Fruit fly (Drosophila melanogaster): Measurements from ENCODE around the gene CG7377.

The CG7377 gene

DNA sequence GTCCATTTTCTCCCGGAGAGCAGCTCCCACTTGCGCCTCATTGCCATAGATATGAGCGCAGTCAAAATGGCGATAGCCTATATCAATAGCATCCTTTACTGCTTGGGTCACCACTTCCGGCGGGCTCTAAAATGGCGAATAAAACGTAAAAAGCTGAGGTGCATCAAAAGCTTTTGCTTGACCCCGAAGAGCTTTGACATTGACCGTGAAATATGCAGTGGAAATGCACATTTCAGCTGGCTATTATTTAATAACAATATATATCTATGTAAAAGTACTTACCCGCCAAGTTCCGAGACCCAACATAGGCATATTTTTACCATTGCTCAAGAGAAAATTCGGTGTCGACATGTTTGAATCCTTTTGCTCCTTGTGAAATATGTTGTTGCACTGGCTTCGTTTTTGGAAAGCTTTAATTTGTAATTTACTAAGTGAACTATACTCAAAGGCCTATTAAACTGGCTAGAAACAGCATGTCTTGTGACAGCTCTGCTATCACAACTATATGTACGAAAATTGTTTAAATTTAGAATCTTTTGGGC is 36.2 kb downstream of the CG7377 start, which contains the start of gene CG6083:
TSS of gene CG6083 (minus strand) at position 492 of the 542 bp plus-strand sequence.
- TF ChIP-seq kay (GFP tag; ENCODE audit: borderline replicate concordance): peak; percentile 67
- no peak for TF ChIP-seq pad (GFP tag; optimal IDR thresholded peaks at IDR 0.05)

DNA sequence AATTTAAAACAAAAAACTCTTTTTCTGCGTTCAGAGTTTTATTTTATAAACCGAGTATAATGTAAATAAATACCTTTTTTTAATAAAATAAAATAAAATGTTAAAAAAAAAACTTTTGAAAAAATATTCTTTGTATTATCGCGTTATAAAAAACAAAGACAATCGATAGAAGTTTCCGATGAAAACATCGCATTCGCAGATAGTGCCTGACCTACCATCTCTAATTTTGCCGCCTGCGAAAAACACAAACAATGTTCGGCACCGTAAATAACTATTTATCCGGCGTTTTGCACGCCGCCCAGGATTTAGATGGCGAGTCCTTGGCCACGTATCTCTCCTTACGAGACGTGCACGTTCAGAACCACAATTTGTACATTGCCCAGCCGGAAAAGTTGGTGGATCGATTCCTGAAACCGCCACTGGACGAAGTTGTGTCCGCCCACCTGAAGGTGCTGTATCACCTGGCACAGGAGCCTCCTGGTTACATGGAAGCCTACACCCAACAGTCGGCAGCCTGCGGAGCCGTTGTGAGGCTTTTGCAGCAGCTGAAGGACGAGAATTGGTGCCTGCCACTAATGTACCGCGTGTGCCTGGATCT is 36.8 kb downstream of the CG7377 start, which contains the start of gene PCID2:
TSS of gene PCID2 (plus strand) at position 213 of the 598 bp plus-strand sequence.
- TF ChIP-seq CG12768 (GFP tag; optimal IDR thresholded peaks at IDR 0.05) (no peak), pad (GFP tag; optimal IDR thresholded peaks at IDR 0.05) (no peak)

DNA sequence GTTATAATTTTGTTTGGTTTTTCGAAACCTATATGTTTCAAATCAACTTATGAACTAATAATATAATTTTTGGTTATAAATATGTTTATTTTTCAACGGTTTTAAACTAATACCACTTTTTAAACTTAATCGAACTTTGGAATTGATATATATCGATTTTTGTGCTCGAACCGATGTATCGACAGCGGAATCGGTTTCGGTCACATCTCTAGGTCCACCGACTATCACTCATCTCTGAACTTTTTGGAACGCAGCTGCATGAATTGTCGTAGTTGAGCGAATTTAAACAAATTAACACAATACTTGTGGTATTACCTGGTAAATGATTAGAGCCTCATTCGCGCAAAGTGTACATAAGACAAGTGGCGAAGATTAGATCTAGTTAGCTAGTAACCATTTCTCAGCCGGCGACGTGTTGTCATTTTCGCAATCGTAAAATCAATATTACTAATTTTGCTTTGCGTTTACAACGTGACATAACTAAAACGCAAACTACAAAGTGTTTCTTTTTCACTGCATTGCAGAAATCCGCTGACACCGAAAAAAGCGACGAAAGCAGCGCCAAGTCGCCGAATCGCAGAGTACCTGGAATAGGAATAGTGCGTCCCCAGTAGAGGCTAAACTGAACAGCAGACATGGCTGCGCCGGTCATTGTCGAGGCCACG is 38.5 kb downstream of the CG7377 start, which contains the start of gene Apt1:
TSS of gene Apt1 (plus strand) at position 219 of the 665 bp plus-strand sequence.
- TF ChIP-seq CG33017 (tag; optimal IDR thresholded peaks at IDR 0.05): peak; percentile 0
- TF ChIP-seq kay (GFP tag; ENCODE audit: borderline replicate concordance): peak; percentile 29
- peak; percentile 14 for TF ChIP-seq CG14711 (tag; optimal IDR thresholded peaks at IDR 0.05)
- peak; percentile 24 for TF ChIP-seq CG11617 (GFP tag; optimal IDR thresholded peaks at IDR 0.05)
- peak; percentile 24 for TF ChIP-seq CG7101 (tag; optimal IDR thresholded peaks at IDR 0.05)
- no peak for TF ChIP-seq CG5204 (GFP tag; optimal IDR thresholded peaks at IDR 0.05)
- TF ChIP-seq tj (GFP tag; optimal IDR thresholded peaks at IDR 0.05): peak; percentile 83
- peak; percentile 26 for TF ChIP-seq Mnt (GFP tag; optimal IDR thresholded peaks at IDR 0.05)
- peak; percentile 77 for TF ChIP-seq CG12768 (GFP tag; optimal IDR thresholded peaks at IDR 0.05)
- TF ChIP-seq pad (GFP tag; optimal IDR thresholded peaks at IDR 0.05): no peak
- TF ChIP-seq toe (GFP tag; optimal IDR thresholded peaks at IDR 0.05): peak; percentile 58
- no peak for TF ChIP-seq CG1620 (GFP tag; optimal IDR thresholded peaks at IDR 0.05)
- no peak for TF ChIP-seq Clk (GFP tag; optimal IDR thresholded peaks at IDR 0.05)
- peak; percentile 48 for TF ChIP-seq bab1 (GFP tag; optimal IDR thresholded peaks at IDR 0.05)

DNA sequence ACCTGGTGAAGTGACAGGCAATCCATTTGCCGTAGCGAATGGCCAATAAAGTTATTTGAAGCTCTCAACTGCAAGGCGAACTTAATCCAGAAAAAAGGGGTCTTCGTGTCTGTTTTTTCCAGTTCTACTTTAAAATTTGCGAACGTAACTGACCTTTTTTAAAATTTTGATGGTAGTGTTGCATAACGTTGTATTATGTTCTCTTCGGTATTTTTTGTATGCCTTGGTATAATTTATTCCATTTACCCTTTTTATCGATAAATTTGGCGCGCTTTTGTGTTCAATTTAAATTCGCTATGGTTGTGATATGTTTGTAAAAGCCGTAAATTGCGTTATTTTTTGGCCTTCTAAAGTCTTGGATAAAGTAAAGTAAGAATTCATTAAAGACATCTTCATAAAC is 41.2 kb downstream of the CG7377 start:
- TF ChIP-seq CG7101 (tag; optimal IDR thresholded peaks at IDR 0.05) (peak; percentile 5), CG1620 (GFP tag; optimal IDR thresholded peaks at IDR 0.05) (no peak), Mnt (GFP tag; optimal IDR thresholded peaks at IDR 0.05) (peak; percentile 13), CG14711 (tag; optimal IDR thresholded peaks at IDR 0.05) (peak; percentile 32), kay (GFP tag; ENCODE audit: borderline replicate concordance) (peak; percentile 70)

DNA sequence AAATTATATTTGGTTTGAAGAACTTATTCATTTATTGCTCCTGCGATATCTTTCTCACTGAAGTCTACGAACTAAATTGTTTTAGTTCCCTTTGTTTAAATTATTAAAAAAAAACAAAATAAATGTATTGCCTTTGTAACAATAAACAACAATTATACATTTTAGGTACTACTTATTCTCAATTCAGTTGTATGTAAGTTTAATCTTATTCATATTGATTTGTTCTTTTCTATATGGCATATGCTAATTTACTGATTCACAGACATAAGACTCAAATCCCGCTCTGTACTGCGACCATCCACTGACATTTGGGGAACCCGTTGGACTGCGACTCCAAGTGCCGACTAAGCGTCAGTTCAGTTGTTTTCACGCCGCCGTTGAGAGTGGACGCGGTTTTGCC is 41.6 kb downstream of the CG7377 start, which contains the start of gene CG32091:
TSS of gene CG32091 (plus strand) at position 301 of the 400 bp plus-strand sequence.
- TF ChIP-seq CG12768 (GFP tag; optimal IDR thresholded peaks at IDR 0.05) (peak; percentile 1), kay (GFP tag; ENCODE audit: borderline replicate concordance) (peak; percentile 18), Hr96 (GFP tag; optimal IDR thresholded peaks at IDR 0.05) (no peak), Mnt (GFP tag; optimal IDR thresholded peaks at IDR 0.05) (no peak), cic (GFP tag; optimal IDR thresholded peaks at IDR 0.05) (no peak), tj (GFP tag; optimal IDR thresholded peaks at IDR 0.05) (peak; percentile 40)

DNA sequence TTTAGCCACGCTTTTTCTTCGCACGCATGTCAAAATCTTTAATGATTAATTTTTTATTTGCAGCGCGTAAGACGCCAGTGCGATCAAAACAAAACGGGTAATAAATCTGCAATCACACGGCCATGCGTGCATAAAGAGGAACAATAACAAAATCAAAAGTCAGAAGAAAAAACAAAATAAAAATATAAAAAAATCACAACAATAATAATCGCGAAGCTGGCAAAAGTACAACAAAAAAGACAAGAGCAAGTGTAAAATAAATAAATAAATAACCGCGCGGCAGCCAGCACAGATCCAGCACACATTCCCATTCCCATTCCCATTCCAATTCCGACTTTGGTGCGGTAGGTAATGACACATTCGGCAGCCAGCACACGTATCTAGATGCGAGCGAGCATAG is 45.1 kb downstream of the CG7377 start:
- TF ChIP-seq Hr96 (GFP tag; optimal IDR thresholded peaks at IDR 0.05): no peak
- no peak for TF ChIP-seq bab1 (GFP tag; optimal IDR thresholded peaks at IDR 0.05)
- TF ChIP-seq CG7101 (tag; optimal IDR thresholded peaks at IDR 0.05): no peak
- no peak for TF ChIP-seq CG14711 (tag; optimal IDR thresholded peaks at IDR 0.05)
- TF ChIP-seq CG33017 (tag; optimal IDR thresholded peaks at IDR 0.05): no peak

DNA sequence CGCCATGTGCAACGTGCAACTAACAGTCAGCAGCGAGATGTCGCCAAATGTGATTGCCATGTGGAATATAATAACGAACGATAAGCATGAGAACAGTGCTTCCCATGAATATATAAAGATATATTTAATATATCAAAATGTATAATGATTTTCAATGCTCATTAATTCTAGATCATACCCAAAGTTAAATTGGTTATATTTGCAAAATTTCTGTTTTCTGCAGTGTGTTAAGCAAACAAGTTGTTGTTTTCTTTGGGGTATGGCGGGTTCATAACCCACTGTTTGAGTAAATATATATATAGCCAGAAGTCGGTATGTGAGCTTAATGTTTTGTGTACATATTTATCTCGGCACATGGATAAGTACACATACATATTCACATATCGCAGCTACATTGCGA is 47.3 kb downstream of the CG7377 start:
- TF ChIP-seq CG33017 (tag; optimal IDR thresholded peaks at IDR 0.05): no peak
- peak; percentile 43 for TF ChIP-seq kay (GFP tag; ENCODE audit: borderline replicate concordance)
- TF ChIP-seq cnc (optimal IDR thresholded peaks at IDR 0.05): no peak

All from whole organism, adult.